Fruit fly (Drosophila melanogaster) whole organism, wandering third instar larva: ENCODE data around the gene Ir7c.

Experiments used
- Abd-B ChIP-seq: fragments of >200 bp; optimal IDR thresholded peaks from 2 replicates; lab custom pipeline; 2017; ENCODE audit warnings: missing biosample characterization, missing genetic modification characterization
- CG32264 ChIP-seq: fragments of 200-800 bp; sonication (Bioruptor generic); optimal IDR thresholded peaks from 2 replicates; lab custom pipeline; 2016; ENCODE audit warnings: missing biosample characterization, missing genetic modification characterization
- CrebA ChIP-seq: fragments of 200-800 bp; sonication (Bioruptor generic); optimal IDR thresholded peaks from 2 replicates; lab custom pipeline; 2016; ENCODE audit warnings: missing biosample characterization, mild to moderate bottlenecking, missing genetic modification characterization, borderline replicate concordance
- Dfd ChIP-seq: fragments of >200 bp; optimal IDR thresholded peaks from 2 replicates; lab custom pipeline; 2017; ENCODE audit warnings: missing biosample characterization, missing genetic modification characterization
- Dif ChIP-seq: fragments of 200-275, 200-300 bp; sonication (Bioruptor generic); optimal IDR thresholded peaks from 2 replicates; lab custom pipeline; 2018; ENCODE audit warnings: missing biosample characterization, missing genetic modification characterization; ENCODE audit not compliant: partially characterized antibody
- GATAd ChIP-seq: sonication (Bioruptor generic); optimal IDR thresholded peaks from 2 replicates; lab custom pipeline; 2016; ENCODE audit warnings: missing biosample characterization, missing genetic modification characterization
- HLH106 ChIP-seq: fragments of 200-800 bp; optimal IDR thresholded peaks from 3 replicates; lab custom pipeline; 2019; ENCODE audit warnings: missing biosample characterization, mild to moderate bottlenecking, missing genetic modification characterization, moderate library complexity
- Hnf4 ChIP-seq: fragments of 200-800 bp; sonication (Bioruptor generic); optimal IDR thresholded peaks from 2 replicates; lab custom pipeline; 2016; ENCODE audit warnings: missing biosample characterization, mild to moderate bottlenecking, missing genetic modification characterization
- Hr78 ChIP-seq: fragments of >200 bp; optimal IDR thresholded peaks from 2 replicates; lab custom pipeline; 2017; ENCODE audit warnings: missing biosample characterization, missing genetic modification characterization
- Hr83 ChIP-seq: fragments of 200-300 bp; sonication (Bioruptor generic); optimal IDR thresholded peaks from 2 replicates; lab custom pipeline; 2016; ENCODE audit warnings: missing biosample characterization, mild to moderate bottlenecking, missing genetic modification characterization, moderate library complexity; ENCODE audit not compliant: poor library complexity, severe bottlenecking
- Jra ChIP-seq: sonication (Bioruptor generic); optimal IDR thresholded peaks from 2 replicates; lab custom pipeline; 2016; ENCODE audit warnings: missing biosample characterization, missing genetic modification characterization
- Myc ChIP-seq: fragments of >200 bp; optimal IDR thresholded peaks from 2 replicates; lab custom pipeline; 2017
- N ChIP-seq: fragments of >200 bp; optimal IDR thresholded peaks from 2 replicates; lab custom pipeline; 2018; ENCODE audit warnings: missing biosample characterization, missing external identifiers, missing genetic modification characterization
- OdsH ChIP-seq: fragments of 200-800 bp; sonication (Bioruptor generic); optimal IDR thresholded peaks from 2 replicates; lab custom pipeline; 2016; ENCODE audit warnings: missing biosample characterization, mild to moderate bottlenecking, missing genetic modification characterization
- Rel ChIP-seq, 2 experiments: fragments of 200-800 bp; sonication (Bioruptor generic) in 1 of 2; optimal IDR thresholded peaks; 2 replicates in 1 of 2; 3 replicates in 1 of 2; lab custom pipeline; 2016 to 2019; ENCODE audit warnings: mild to moderate bottlenecking in 2 of 2, missing biosample characterization in 2 of 2, missing genetic modification characterization in 2 of 2, moderate library complexity in 1 of 2
- Vsx2 ChIP-seq: fragments of 200-300, 225-300 bp; sonication (Bioruptor generic); optimal IDR thresholded peaks from 2 replicates; lab custom pipeline; 2018; ENCODE audit warnings: missing biosample characterization, missing genetic modification characterization; ENCODE audit not compliant: partially characterized antibody
- br ChIP-seq: fragments of 200-800 bp; sonication (Bioruptor generic); optimal IDR thresholded peaks from 2 replicates; lab custom pipeline; 2016; ENCODE audit warnings: missing biosample characterization, missing genetic modification characterization
- brk ChIP-seq: fragments of 200-800 bp; sonication (Bioruptor generic); optimal IDR thresholded peaks from 2 replicates; lab custom pipeline; 2016; ENCODE audit warnings: missing biosample characterization, mild to moderate bottlenecking, missing genetic modification characterization
- dl ChIP-seq, 2 experiments: fragments of 175-275, 200-275 bp in 1 of 2; fragments of 200-275 bp in 1 of 2; sonication (Bioruptor generic); optimal IDR thresholded peaks; lab custom pipeline; 2018; ENCODE audit warnings: mild to moderate bottlenecking in 2 of 2, missing biosample characterization in 2 of 2, missing genetic modification characterization in 2 of 2, moderate library complexity in 2 of 2; ENCODE audit not compliant: partially characterized antibody in 2 of 2, insufficient read depth in 1 of 2
- dmrt93B ChIP-seq: fragments of 200-800 bp; sonication (Bioruptor generic); optimal IDR thresholded peaks from 2 replicates; lab custom pipeline; 2018; ENCODE audit warnings: missing biosample characterization, mild to moderate bottlenecking, missing genetic modification characterization
- dsf ChIP-seq: sonication (Bioruptor generic); optimal IDR thresholded peaks from 2 replicates; lab custom pipeline; 2016; ENCODE audit warnings: missing biosample characterization, missing genetic modification characterization, borderline replicate concordance
- ey ChIP-seq: fragments of 200-800 bp; sonication (Bioruptor generic); optimal IDR thresholded peaks from 2 replicates; lab custom pipeline; 2016; ENCODE audit warnings: missing biosample characterization, missing genetic modification characterization
- foxo ChIP-seq, 2 experiments: fragments of 200-800 bp; sonication (Bioruptor generic); optimal IDR thresholded peaks; 2 replicates in 1 of 2; 3 replicates in 1 of 2; lab custom pipeline; 2016 to 2017; ENCODE audit warnings: missing biosample characterization in 2 of 2, missing genetic modification characterization in 2 of 2
- fru ChIP-seq: fragments of 200-800 bp; sonication (Bioruptor generic); optimal IDR thresholded peaks from 3 replicates; lab custom pipeline; 2016; ENCODE audit warnings: missing biosample characterization, mild to moderate bottlenecking, missing genetic modification characterization
- h ChIP-seq: fragments of 200-800 bp; sonication (Bioruptor generic); optimal IDR thresholded peaks from 3 replicates; lab custom pipeline; 2016; ENCODE audit warnings: missing biosample characterization, mild to moderate bottlenecking, missing genetic modification characterization
- jim ChIP-seq: fragments of 175-275, 200-325 bp; sonication (Bioruptor generic); optimal IDR thresholded peaks from 2 replicates; lab custom pipeline; 2016; ENCODE audit warnings: missing biosample characterization, mild to moderate bottlenecking, missing genetic modification characterization
- lola ChIP-seq: fragments of >200 bp; optimal IDR thresholded peaks from 2 replicates; lab custom pipeline; 2017; ENCODE audit warnings: missing biosample characterization, missing genetic modification characterization
- pan ChIP-seq: fragments of >200 bp; optimal IDR thresholded peaks from 2 replicates; lab custom pipeline; 2017
- rgr ChIP-seq: fragments of 200-800 bp; sonication (Bioruptor generic); optimal IDR thresholded peaks from 3 replicates; lab custom pipeline; 2016; ENCODE audit warnings: missing biosample characterization, mild to moderate bottlenecking, missing genetic modification characterization
- sage ChIP-seq: fragments of 200-800 bp; sonication (Bioruptor generic); optimal IDR thresholded peaks from 2 replicates; lab custom pipeline; 2016; ENCODE audit warnings: missing biosample characterization, mild to moderate bottlenecking, missing genetic modification characterization
- sv ChIP-seq: fragments of 200-800 bp; sonication (Bioruptor generic); optimal IDR thresholded peaks from 3 replicates; lab custom pipeline; 2016; ENCODE audit warnings: missing biosample characterization, missing genetic modification characterization
- tai ChIP-seq: sonication (Bioruptor generic); optimal IDR thresholded peaks from 2 replicates; lab custom pipeline; 2016; ENCODE audit warnings: missing biosample characterization, missing genetic modification characterization
- usp ChIP-seq: fragments of >200 bp; optimal IDR thresholded peaks from 2 replicates; lab custom pipeline; 2017; ENCODE audit warnings: missing biosample characterization, missing genetic modification characterization
- woc ChIP-seq: sonication (Bioruptor generic); optimal IDR thresholded peaks from 2 replicates; lab custom pipeline; 2016; ENCODE audit warnings: missing biosample characterization, mild to moderate bottlenecking, missing genetic modification characterization

The Ir7c gene

DNA sequence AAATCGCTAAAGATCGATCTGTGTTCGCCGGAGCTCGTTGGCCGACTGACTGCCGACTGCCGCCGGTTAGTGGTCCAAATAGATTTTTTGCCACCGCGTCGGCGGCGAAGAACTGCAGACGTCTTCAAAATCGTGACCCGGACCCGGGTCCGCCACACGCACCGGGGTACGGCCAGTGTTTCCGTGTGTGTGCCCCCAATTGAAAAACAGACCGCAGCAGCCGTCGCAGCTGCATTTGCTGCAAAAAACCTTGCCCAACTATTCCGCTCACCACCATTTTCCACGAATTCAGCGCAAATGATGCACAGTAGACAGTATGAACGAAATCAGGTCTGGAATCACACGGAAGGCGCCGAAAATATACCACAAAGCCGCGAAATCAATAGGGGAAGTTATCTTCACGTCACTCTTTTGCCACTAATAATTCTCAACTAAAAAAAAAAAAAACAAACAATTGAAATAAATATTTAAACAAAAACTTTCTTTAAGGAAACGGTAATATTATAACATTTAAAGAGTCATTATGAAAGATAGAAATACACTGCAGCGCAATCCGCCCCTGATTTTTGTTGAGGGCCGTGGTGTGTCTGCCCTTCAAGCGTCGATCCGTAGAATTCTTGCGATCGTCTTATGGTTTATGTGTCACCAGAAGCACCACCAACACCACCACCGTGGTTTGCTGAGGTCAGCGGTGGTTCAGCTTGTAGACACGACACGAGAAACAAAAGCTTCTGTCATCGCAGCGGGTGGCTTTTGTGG lies 843 bp upstream of the Ir7c start, which contains the start of gene dec:
Gene dec, minus strand, starts transcription at position 51 of the 759 bp plus-strand sequence.
- TF ChIP-seq dmrt93B (GFP tag; lab: Kevin White, UChicago) (no peak), jim (GFP tag; lab: Kevin White, UChicago) (no peak), Jra (GFP tag; lab: Kevin White, UChicago) (no peak), Hr78 (GFP tag; lab: Kevin White, UChicago) (no peak), sv (GFP tag; lab: Kevin White, UChicago) (no peak)
- TF ChIP-seq, all 38 proteins: peak for 0

DNA sequence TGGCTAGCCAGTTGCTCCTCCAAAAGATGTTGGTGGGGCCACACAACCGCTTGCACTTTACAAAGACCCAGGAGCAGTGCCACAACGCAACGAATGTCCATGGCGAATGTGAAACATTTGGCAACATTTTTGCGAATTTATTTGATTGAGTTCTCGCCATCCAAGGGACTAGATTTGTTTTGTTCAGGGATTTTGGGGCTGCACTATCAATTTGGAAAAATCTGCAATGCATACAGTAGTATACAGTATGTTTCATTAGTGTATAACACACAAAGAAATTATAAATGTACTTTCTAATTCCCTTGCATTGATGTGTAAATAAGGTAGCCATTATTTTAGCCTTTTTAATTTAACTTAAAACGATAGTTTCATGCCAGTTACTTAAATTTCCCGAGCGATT lies 4.5 kb downstream of the Ir7c start, which contains the start of gene Ir7d:
Gene Ir7d, minus strand, starts transcription at position 101 of the 400 bp plus-strand sequence.
- TF ChIP-seq Vsx2 (GFP tag; lab: Kevin White, UChicago) (no peak), Dfd (GFP tag; lab: Kevin White, UChicago) (no peak), Dif (no peak), dl (GFP tag; optimal IDR thresholded peaks at IDR 0.05; lab: Kevin White, UChicago; ENCODE audit: insufficient read depth in 1 of 2, partially characterized antibody in 2 of 2) (no peak), CrebA (GFP tag; lab: Kevin White, UChicago) (no peak), lola (GFP tag; lab: Kevin White, UChicago) (no peak), dmrt93B (GFP tag; lab: Kevin White, UChicago) (no peak), Myc (no peak), brk (GFP tag; lab: Kevin White, UChicago) (no peak), pan (lab: Kevin White, UChicago) (no peak), br (GFP tag; lab: Kevin White, UChicago) (no peak), HLH106 (no peak), jim (GFP tag; lab: Kevin White, UChicago) (no peak), Abd-B (GFP tag; lab: Kevin White, UChicago) (no peak), Hnf4 (GFP tag; lab: Kevin White, UChicago) (no peak), ey (GFP tag; lab: Kevin White, UChicago) (no peak), h (GFP tag; lab: Kevin White, UChicago) (no peak), fru (GFP tag; lab: Kevin White, UChicago) (no peak), woc (GFP tag; lab: Kevin White, UChicago) (no peak), sage (GFP tag; lab: Kevin White, UChicago) (no peak)

DNA sequence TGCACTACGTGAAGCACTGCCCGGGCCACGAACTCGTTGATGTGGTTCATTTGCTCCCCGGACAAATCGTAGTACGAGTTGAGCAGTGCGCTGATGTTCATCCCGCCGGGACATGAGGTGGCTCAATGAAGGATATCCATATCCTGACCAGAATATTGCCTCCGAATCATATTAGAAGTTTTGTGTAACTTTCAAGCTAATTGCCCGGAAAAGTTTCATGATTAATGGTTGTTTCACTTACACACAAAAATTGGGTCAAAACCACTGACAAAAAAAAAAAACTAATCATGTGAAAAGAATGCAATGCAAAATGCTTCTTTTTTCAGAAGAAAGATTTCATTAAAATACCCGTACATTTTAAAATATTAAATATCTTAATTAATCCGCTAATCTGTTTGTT lies 7.4 kb downstream of the Ir7c start, which contains the start of gene Ir7e:
Gene Ir7e, minus strand, starts transcription at position 101 of the 400 bp plus-strand sequence.
- TF ChIP-seq CG32264 (GFP tag; lab: Kevin White, UChicago) (no peak), tai (GFP tag; lab: Kevin White, UChicago) (no peak), foxo (GFP tag; optimal IDR thresholded peaks at IDR 0.05; lab: Kevin White, UChicago) (no peak), dl (GFP tag; optimal IDR thresholded peaks at IDR 0.05; lab: Kevin White, UChicago; ENCODE audit: insufficient read depth in 1 of 2, partially characterized antibody in 2 of 2) (no peak), Hnf4 (GFP tag; lab: Kevin White, UChicago) (no peak)

DNA sequence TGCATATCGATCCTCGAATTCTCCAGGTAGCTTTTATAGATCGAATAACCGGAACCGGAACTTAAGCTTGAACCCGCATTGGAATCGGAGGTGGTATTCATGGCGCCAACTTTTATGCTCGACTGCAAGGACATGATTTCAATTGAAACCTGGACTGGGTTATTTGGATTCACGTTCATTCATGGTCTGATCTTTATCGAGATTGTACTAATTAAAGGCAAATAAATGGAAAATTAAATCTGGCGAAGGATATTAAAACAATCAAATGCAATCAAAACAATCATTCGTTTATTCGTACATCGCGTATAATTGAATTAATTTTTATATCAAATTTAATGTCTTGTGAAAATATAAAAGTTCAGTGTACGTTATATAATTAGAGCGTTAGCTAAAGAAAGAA lies 9.7 kb downstream of the Ir7c start, which contains the start of gene Ir7f:
Gene Ir7f, minus strand, starts transcription at position 101 of the 400 bp plus-strand sequence.
- TF ChIP-seq woc (GFP tag; lab: Kevin White, UChicago) (no peak), Hr83 (GFP tag; lab: Kevin White, UChicago) (no peak), CrebA (GFP tag; lab: Kevin White, UChicago) (no peak), foxo (GFP tag; optimal IDR thresholded peaks at IDR 0.05; lab: Kevin White, UChicago) (no peak), OdsH (GFP tag; lab: Kevin White, UChicago) (no peak), jim (GFP tag; lab: Kevin White, UChicago) (no peak), dsf (GFP tag; lab: Kevin White, UChicago) (no peak)

DNA sequence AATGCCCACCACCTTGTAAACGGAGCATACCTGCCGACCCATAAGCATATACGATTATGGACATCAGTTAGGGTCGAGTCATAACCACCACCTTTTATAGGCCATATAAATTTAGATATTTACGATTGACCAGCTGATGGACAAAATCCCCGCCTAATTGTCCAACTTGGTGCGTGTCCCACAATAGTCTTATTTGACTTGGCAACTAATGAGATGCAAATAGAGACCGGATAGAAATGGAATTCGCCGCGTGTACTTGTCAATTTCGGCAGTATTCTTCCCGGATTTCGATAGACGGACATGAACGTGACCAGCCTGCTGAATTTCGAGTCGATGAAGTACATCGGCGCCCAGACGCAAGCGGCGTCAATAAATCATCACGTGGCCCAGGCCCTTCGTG lies 10.2 kb downstream of the Ir7c start, which contains the start of gene Ir7g:
Gene Ir7g, plus strand, starts transcription at position 301 of the 400 bp plus-strand sequence.
- no peak for TF ChIP-seq brk (GFP tag; lab: Kevin White, UChicago)
- TF ChIP-seq fru (GFP tag; lab: Kevin White, UChicago): no peak
- TF ChIP-seq Hnf4 (GFP tag; lab: Kevin White, UChicago): no peak
- TF ChIP-seq Dif: no peak
- TF ChIP-seq sv (GFP tag; lab: Kevin White, UChicago): no peak
- TF ChIP-seq dsf (GFP tag; lab: Kevin White, UChicago): no peak
- no peak for TF ChIP-seq CG32264 (GFP tag; lab: Kevin White, UChicago)
- no peak for TF ChIP-seq Rel (GFP tag; optimal IDR thresholded peaks at IDR 0.05; lab: Kevin White, UChicago)
- no peak for TF ChIP-seq Rel (tag; optimal IDR thresholded peaks at IDR 0.05; lab: Kevin White, UChicago)
- TF ChIP-seq dl (GFP tag; optimal IDR thresholded peaks at IDR 0.05; lab: Kevin White, UChicago; ENCODE audit: insufficient read depth in 1 of 2, partially characterized antibody in 2 of 2): no peak
- TF ChIP-seq Hr78 (GFP tag; lab: Kevin White, UChicago): no peak
- no peak for TF ChIP-seq HLH106
- no peak for TF ChIP-seq GATAd
- no peak for TF ChIP-seq rgr (GFP tag; lab: Kevin White, UChicago)
- TF ChIP-seq ey (GFP tag; lab: Kevin White, UChicago): no peak
- no peak for TF ChIP-seq usp (GFP tag; lab: Kevin White, UChicago)
- no peak for TF ChIP-seq h (GFP tag; lab: Kevin White, UChicago)
- TF ChIP-seq pan (lab: Kevin White, UChicago): no peak
- TF ChIP-seq N (GFP tag; lab: Kevin White, UChicago): no peak
- no peak for TF ChIP-seq br (GFP tag; lab: Kevin White, UChicago)
